Worm (Caenorhabditis elegans): ENCODE measurements around the gene hsp-75.
A peak's percentile ranks its signal among the peaks of the same experiment; 100 is the strongest.

The hsp-75 gene

ce11 chrIII:7184022-7184421 lies 42.5 kb downstream of the hsp-75 start, which contains the start of gene yju-2 (continued):
- peak; percentile 30 for TF ChIP-seq nhr-19 (GFP tag; conservative IDR thresholded peaks at IDR 0.05)
- no peak for TF ChIP-seq unc-98 (GFP tag; IDR thresholded peaks at IDR 0.05)
- TF ChIP-seq aly-2 (tag; optimal IDR thresholded peaks at IDR 0.05), result no peak
- peak; percentile 40 for TF ChIP-seq nhr-20 (tag; optimal IDR thresholded peaks at IDR 0.05)
- no peak for TF ChIP-seq C04F5.9 (tag; optimal IDR thresholded peaks at IDR 0.05)
- TF ChIP-seq pag-3 (tag; optimal IDR thresholded peaks at IDR 0.05; ENCODE audit: borderline replicate concordance, insufficient read depth), result no peak
- peak; percentile 53 to 86 for TF ChIP-seq lin-35 (GFP tag; optimal IDR thresholded peaks at IDR 0.05)
- no peak for TF ChIP-seq sptf-1 (tag; optimal IDR thresholded peaks at IDR 0.05)
- TF ChIP-seq unc-86 (tag; optimal IDR thresholded peaks at IDR 0.05), result peak; percentile 16
- peak; percentile 47 for TF ChIP-seq mep-1 (tag; optimal IDR thresholded peaks at IDR 0.05)
- TF ChIP-seq ceh-88 (GFP tag; IDR thresholded peaks at IDR 0.05), result peak; percentile 9; the same call in 1 of the 2 replicates
- TF ChIP-seq ceh-82 (tag; optimal IDR thresholded peaks at IDR 0.05), result peak in 2 of 3 experiments; percentile 28 to 75
- TF ChIP-seq ceh-90 (tag; optimal IDR thresholded peaks at IDR 0.05), result no peak
- peak; percentile 13 for TF ChIP-seq tbx-2 (tag; optimal IDR thresholded peaks at IDR 0.05)
- TF ChIP-seq snpc-4 (tag; optimal IDR thresholded peaks at IDR 0.05), result no peak
- no peak for TF ChIP-seq egl-13 (tag; optimal IDR thresholded peaks at IDR 0.05)
- TF ChIP-seq lin-15B (tag; optimal IDR thresholded peaks at IDR 0.05), result peak; percentile 82
- TF ChIP-seq ztf-4 (tag; optimal IDR thresholded peaks at IDR 0.05), result peak; percentile 28
- TF ChIP-seq unc-30 (tag; optimal IDR thresholded peaks at IDR 0.05), result no peak
- peak in 1 of 2 experiments; percentile 57 for TF ChIP-seq egl-27 (tag; optimal IDR thresholded peaks at IDR 0.05)
- no peak for TF ChIP-seq mab-9 (GFP tag; IDR thresholded peaks at IDR 0.05)
- TF ChIP-seq irx-1 (tag; optimal IDR thresholded peaks at IDR 0.05), result no peak
- TF ChIP-seq C16A3.4 (tag; optimal IDR thresholded peaks at IDR 0.05), result peak; percentile 78
- no peak for TF ChIP-seq hlh-17 (GFP tag; optimal IDR thresholded peaks at IDR 0.05; ENCODE audit: borderline replicate concordance)
- TF ChIP-seq efl-3 (GFP tag; optimal IDR thresholded peaks at IDR 0.05), result no peak
- TF ChIP-seq fos-1 (tag; optimal IDR thresholded peaks at IDR 0.05), result peak; percentile 54
- no peak for TF ChIP-seq elt-2 (tag; optimal IDR thresholded peaks at IDR 0.05)
- TF ChIP-seq fkh-4 (tag; optimal IDR thresholded peaks at IDR 0.05; ENCODE audit: borderline replicate concordance), result no peak

DNA sequence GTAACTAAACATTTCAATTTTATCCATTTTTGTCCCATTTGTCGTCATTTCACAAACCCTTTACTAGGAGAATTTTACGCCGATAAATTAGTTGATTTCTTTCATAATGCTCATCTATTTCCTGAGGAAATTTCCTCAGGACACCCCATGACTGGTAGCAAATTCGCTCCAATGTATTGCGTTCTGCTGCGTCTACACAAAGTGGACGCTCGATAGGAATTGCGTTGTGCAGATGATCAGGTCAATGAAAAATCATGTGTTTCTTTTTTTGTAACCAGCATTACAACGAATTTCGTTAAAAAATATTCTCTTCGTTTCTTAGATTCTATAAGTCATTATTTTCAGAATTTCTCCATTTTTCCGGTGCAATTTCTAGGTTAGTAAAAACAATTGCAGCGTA lies 44.7 kb downstream of the hsp-75 start, which contains the start of gene epg-4:
Gene epg-4, plus strand, starts transcription at position 346 of the 400 bp plus-strand sequence.
- TF ChIP-seq hpl-2 (GFP tag; optimal IDR thresholded peaks at IDR 0.05), result no peak
- no peak for TF ChIP-seq ces-1 (GFP tag; optimal IDR thresholded peaks at IDR 0.05)
- TF ChIP-seq C34B4.2 (tag; optimal IDR thresholded peaks at IDR 0.05), result no peak
- no peak; the same call in 1 of the 2 replicates for TF ChIP-seq isw-1 (GFP tag; IDR thresholded peaks at IDR 0.05)
- TF ChIP-seq blmp-1 (tag; optimal IDR thresholded peaks at IDR 0.05), result peak; percentile 33
- no peak for TF ChIP-seq nhr-237 (tag; optimal IDR thresholded peaks at IDR 0.05)
- peak; percentile 47 for TF ChIP-seq skn-1 (tag; optimal IDR thresholded peaks at IDR 0.05)
- no peak for TF ChIP-seq dsc-1 (tag; optimal IDR thresholded peaks at IDR 0.05)
- no peak for TF ChIP-seq snpc-4 (tag; optimal IDR thresholded peaks at IDR 0.05)
- peak in 1 of 3 experiments; percentile 11 for TF ChIP-seq ceh-82 (tag; optimal IDR thresholded peaks at IDR 0.05)
- no peak for TF ChIP-seq ceh-88 (GFP tag; IDR thresholded peaks at IDR 0.05)
- TF ChIP-seq sox-4 (tag; optimal IDR thresholded peaks at IDR 0.05), result no peak
- TF ChIP-seq nhr-84 (tag; optimal IDR thresholded peaks at IDR 0.05), result no peak
- no peak for TF ChIP-seq tlp-1 (tag; optimal IDR thresholded peaks at IDR 0.05)
- no peak for TF ChIP-seq lin-15B (tag; optimal IDR thresholded peaks at IDR 0.05)
- TF ChIP-seq rnt-1 (tag; optimal IDR thresholded peaks at IDR 0.05), result no peak
- no peak for TF ChIP-seq aha-1 (tag; optimal IDR thresholded peaks at IDR 0.05)
- TF ChIP-seq ceh-63 (GFP tag; optimal IDR thresholded peaks at IDR 0.05), result no peak
- TF ChIP-seq elt-3 (tag; optimal IDR thresholded peaks at IDR 0.05), result peak in 1 of 6 experiments; percentile 13
- TF ChIP-seq vab-15 (tag; optimal IDR thresholded peaks at IDR 0.05), result no peak
- peak; percentile 41 for TF ChIP-seq nhr-71 (tag; optimal IDR thresholded peaks at IDR 0.05)
- TF ChIP-seq nhr-85 (tag), result peak; percentile 36
- peak; percentile 3 for TF ChIP-seq nhr-77 (tag; optimal IDR thresholded peaks at IDR 0.05)
- no peak for TF ChIP-seq pqm-1 (tag; optimal IDR thresholded peaks at IDR 0.05)
- TF ChIP-seq sptf-1 (tag; optimal IDR thresholded peaks at IDR 0.05), result no peak
- peak; percentile 42 to 79 for TF ChIP-seq lin-35 (GFP tag; optimal IDR thresholded peaks at IDR 0.05)
- peak; percentile 22 for TF ChIP-seq unc-130 (tag; optimal IDR thresholded peaks at IDR 0.05)
- no peak for TF ChIP-seq nhr-19 (GFP tag; conservative IDR thresholded peaks at IDR 0.05)
- TF ChIP-seq lsy-2 (tag; optimal IDR thresholded peaks at IDR 0.05), result peak in 1 of 2 experiments; percentile 69
- no peak for TF ChIP-seq elt-2 (tag; optimal IDR thresholded peaks at IDR 0.05)
- TF ChIP-seq fos-1 (tag; optimal IDR thresholded peaks at IDR 0.05), result no peak
- TF ChIP-seq dpl-1 (GFP tag; optimal IDR thresholded peaks at IDR 0.05), result peak; percentile 9 to 53 (median 41)
- TF ChIP-seq hlh-4 (tag; optimal IDR thresholded peaks at IDR 0.05), result no peak

All from whole organism, L1 larva.